Fruit fly (Drosophila melanogaster) whole organism, embryonic: ENCODE results near the gene hng2.
A peak's percentile ranks its signal among the peaks of the same experiment; 100 is the strongest.

Experiments used
- Atf3 ChIP-seq: fragments of 200-800 bp; sonication (Bioruptor generic); optimal IDR thresholded peaks from 3 replicates; lab custom pipeline; 2016; ENCODE audit warnings: missing biosample characterization, missing genetic modification characterization
- CG10979 ChIP-seq: fragments of 200-800 bp; sonication (Bioruptor generic); optimal IDR thresholded peaks from 2 replicates; lab custom pipeline; 2018; ENCODE audit warnings: missing biosample characterization, mild to moderate bottlenecking, missing genetic modification characterization, moderate library complexity
- CG11247 ChIP-seq: fragments of 200-800 bp; sonication (Bioruptor generic); IDR thresholded peaks from 2 replicates; pipeline ENCODE4 v1.3.6; 2022; ENCODE audit warnings: missing biosample characterization, missing genetic modification characterization
- CG11456 ChIP-seq: fragments of 200-800 bp; sonication (Bioruptor generic); IDR thresholded peaks from 3 replicates; pipeline ENCODE4 v1.3.6; 2022; ENCODE audit warnings: missing biosample characterization, missing genetic modification characterization
- CG12236 ChIP-seq: fragments of 200-800 bp; sonication (Bioruptor generic); optimal IDR thresholded peaks from 2 replicates; lab custom pipeline; 2016; ENCODE audit warnings: missing biosample characterization, missing genetic modification characterization
- CG1233 ChIP-seq: fragments of 200-800 bp; sonication (Bioruptor generic); optimal IDR thresholded peaks from 4 replicates; lab custom pipeline; 2018; ENCODE audit warnings: missing biosample characterization, mild to moderate bottlenecking, missing genetic modification characterization
- CG12769 ChIP-seq: fragments of 200-800 bp; sonication (Bioruptor generic); optimal IDR thresholded peaks from 2 replicates; lab custom pipeline; 2019; ENCODE audit warnings: missing biosample characterization, mild to moderate bottlenecking, missing genetic modification characterization, moderate library complexity
- CG13424 ChIP-seq: fragments of 200-800 bp; sonication (Bioruptor generic); optimal IDR thresholded peaks from 2 replicates; lab custom pipeline; 2019; ENCODE audit warnings: missing biosample characterization, mild to moderate bottlenecking, missing genetic modification characterization, moderate library complexity
- CG14050 ChIP-seq: fragments of 200-800 bp; sonication (Bioruptor generic); IDR thresholded peaks from 3 replicates; pipeline ENCODE4 v1.3.6; 2022; ENCODE audit warnings: missing biosample characterization, missing genetic modification characterization
- CG14710 ChIP-seq: fragments of 200-800 bp; sonication (Bioruptor generic); optimal IDR thresholded peaks from 3 replicates; lab custom pipeline; 2019; ENCODE audit warnings: missing biosample characterization, mild to moderate bottlenecking, missing genetic modification characterization, moderate library complexity
- CG15073 ChIP-seq: fragments of 200-800 bp; sonication (Bioruptor generic); optimal IDR thresholded peaks from 2 replicates; lab custom pipeline; 2016; ENCODE audit warnings: missing biosample characterization, missing genetic modification characterization
- CG1529 ChIP-seq: fragments of 200-800 bp; sonication (Bioruptor generic); optimal IDR thresholded peaks from 3 replicates; lab custom pipeline; 2018; ENCODE audit warnings: missing biosample characterization, missing genetic modification characterization
- CG15479 ChIP-seq: fragments of 200-800 bp; sonication (Bioruptor generic); optimal IDR thresholded peaks from 3 replicates; lab custom pipeline; 2019; ENCODE audit warnings: missing biosample characterization, mild to moderate bottlenecking, missing genetic modification characterization, moderate library complexity
- CG17829 ChIP-seq: fragments of 200-800 bp; optimal IDR thresholded peaks from 2 replicates; lab custom pipeline; 2019; ENCODE audit warnings: missing biosample characterization, mild to moderate bottlenecking, missing genetic modification characterization, moderate library complexity
- CG2889 ChIP-seq: fragments of 200-800 bp; sonication (Bioruptor generic); IDR thresholded peaks from 3 replicates; pipeline ENCODE4 v1.3.6; 2022; ENCODE audit warnings: missing biosample characterization, missing genetic modification characterization
- CG6175 ChIP-seq: fragments of 200-800 bp; sonication (Bioruptor generic); IDR thresholded peaks from 3 replicates; pipeline ENCODE4 v1.3.6; 2022; ENCODE audit warnings: missing biosample characterization, missing genetic modification characterization
- CG7556 ChIP-seq: fragments of 200-800 bp; sonication (Bioruptor generic); optimal IDR thresholded peaks from 2 replicates; lab custom pipeline; 2017; ENCODE audit warnings: missing biosample characterization, mild to moderate bottlenecking, missing genetic modification characterization
- CG7839 ChIP-seq: fragments of 200-800 bp; sonication (Bioruptor generic); optimal IDR thresholded peaks from 3 replicates; lab custom pipeline; 2018; ENCODE audit warnings: missing biosample characterization, mild to moderate bottlenecking, missing genetic modification characterization, moderate library complexity
- CG9876 ChIP-seq: fragments of 200-800 bp; sonication (Bioruptor generic); optimal IDR thresholded peaks from 2 replicates; lab custom pipeline; 2016; ENCODE audit warnings: missing biosample characterization, missing genetic modification characterization
- CTCF ChIP-seq: fragments of 200-800 bp; sonication (Bioruptor generic); optimal IDR thresholded peaks from 2 replicates; lab custom pipeline; 2017; ENCODE audit warnings: missing biosample characterization, mild to moderate bottlenecking, missing genetic modification characterization, moderate library complexity
- D19B ChIP-seq: fragments of 200-800 bp; sonication (Bioruptor generic); optimal IDR thresholded peaks from 2 replicates; lab custom pipeline; 2017; ENCODE audit warnings: missing biosample characterization, mild to moderate bottlenecking, missing genetic modification characterization
- Deaf1 ChIP-seq: fragments of 200-800 bp; optimal IDR thresholded peaks from 3 replicates; lab custom pipeline; 2019; ENCODE audit warnings: missing biosample characterization, mild to moderate bottlenecking, missing genetic modification characterization, moderate library complexity
- E2f1 ChIP-seq: fragments of 200-800 bp; sonication (Bioruptor generic); IDR thresholded peaks from 2 replicates; pipeline ENCODE4 v1.3.6; 2022; ENCODE audit warnings: missing biosample characterization, missing genetic modification characterization
- Hmr ChIP-seq: fragments of 200-800 bp; sonication (Bioruptor generic); optimal IDR thresholded peaks from 3 replicates; lab custom pipeline; 2017; ENCODE audit warnings: mild to moderate bottlenecking, missing biosample characterization, missing genetic modification reagents, missing genetic modification characterization
- Hsf ChIP-seq: fragments of 200-800 bp; sonication (Bioruptor generic); optimal IDR thresholded peaks from 3 replicates; lab custom pipeline; 2016; ENCODE audit warnings: missing biosample characterization, missing genetic modification characterization
- Lpt ChIP-seq: fragments of >200 bp; optimal IDR thresholded peaks from 2 replicates; lab custom pipeline; 2018; ENCODE audit warnings: missing biosample characterization, missing genetic modification characterization
- Oaz ChIP-seq: fragments of 200-800 bp; sonication (Bioruptor generic); IDR thresholded peaks from 2 replicates; pipeline ENCODE4 v1.3.6; 2022; ENCODE audit warnings: missing biosample characterization, missing genetic modification characterization
- Side ChIP-seq: fragments of 200-800 bp; sonication (Bioruptor generic); optimal IDR thresholded peaks from 2 replicates; lab custom pipeline; 2016; ENCODE audit warnings: missing biosample characterization, missing genetic modification characterization
- Sry-β ChIP-seq: fragments of 200-800 bp; sonication (Bioruptor generic); optimal IDR thresholded peaks from 2 replicates; lab custom pipeline; 2018; ENCODE audit warnings: missing biosample characterization, mild to moderate bottlenecking, missing genetic modification characterization, moderate library complexity
- Stat92E ChIP-seq, 3 experiments: fragments of >200 bp in 2 of 3; fragments of 200-800 bp in 1 of 3; sonication (Bioruptor generic) in 1 of 3; optimal IDR thresholded peaks; 2 replicates each; lab custom pipeline; 2017 to 2019; ENCODE audit warnings: missing biosample characterization in 3 of 3, missing genetic modification characterization in 3 of 3, mild to moderate bottlenecking in 1 of 3, moderate library complexity in 1 of 3
- Tbp ChIP-seq: fragments of >200 bp; optimal IDR thresholded peaks from 2 replicates; lab custom pipeline; 2018; ENCODE audit warnings: missing biosample characterization, missing genetic modification characterization
- Xrp1 ChIP-seq: fragments of 200-800 bp; sonication (Bioruptor generic); IDR thresholded peaks from 2 replicates; pipeline ENCODE4 v1.3.6; 2022; ENCODE audit warnings: missing biosample characterization, missing genetic modification characterization
- YL-1 ChIP-seq: fragments of 200-800 bp; sonication (Bioruptor generic); optimal IDR thresholded peaks from 3 replicates; lab custom pipeline; 2017; ENCODE audit warnings: missing biosample characterization, mild to moderate bottlenecking, missing genetic modification characterization
- ab ChIP-seq: fragments of 200-800 bp; sonication (Bioruptor generic); optimal IDR thresholded peaks from 2 replicates; lab custom pipeline; 2016; ENCODE audit warnings: missing biosample characterization, missing genetic modification characterization
- ac ChIP-seq: fragments of 200-800 bp; sonication (Bioruptor generic); optimal IDR thresholded peaks from 3 replicates; lab custom pipeline; 2017; ENCODE audit warnings: missing biosample characterization, mild to moderate bottlenecking, missing genetic modification characterization
- amos ChIP-seq: fragments of 200-800 bp; sonication (Bioruptor generic); IDR thresholded peaks from 2 replicates; pipeline ENCODE4 v1.3.6; 2022; ENCODE audit warnings: missing biosample characterization, missing genetic modification characterization; ENCODE audit not compliant: partially characterized antibody
- az2 ChIP-seq: fragments of 200-800 bp; sonication (Bioruptor generic); optimal IDR thresholded peaks from 3 replicates; lab custom pipeline; 2016; ENCODE audit warnings: missing biosample characterization, missing genetic modification characterization
- bab2 ChIP-seq: fragments of 200-800 bp; sonication (Bioruptor generic); optimal IDR thresholded peaks from 2 replicates; lab custom pipeline; 2016; ENCODE audit warnings: missing biosample characterization, missing genetic modification characterization
- bsh ChIP-seq, 2 experiments: fragments of 200-800 bp; sonication (Bioruptor generic); optimal IDR thresholded peaks; 2 replicates each; lab custom pipeline; 2017 to 2018; ENCODE audit warnings: mild to moderate bottlenecking in 2 of 2, missing biosample characterization in 2 of 2, missing genetic modification characterization in 2 of 2, moderate library complexity in 1 of 2
- cwo ChIP-seq: fragments of 200-800 bp; sonication (Bioruptor generic); optimal IDR thresholded peaks from 3 replicates; lab custom pipeline; 2017; ENCODE audit warnings: missing biosample characterization, missing genetic modification characterization, mild to moderate bottlenecking, moderate library complexity, missing genetic modification reagents
- dati ChIP-seq: fragments of 200-800 bp; sonication (Bioruptor generic); IDR thresholded peaks from 2 replicates; pipeline ENCODE4 v1.3.6; 2022; ENCODE audit warnings: missing biosample characterization, missing genetic modification characterization
- her ChIP-seq: fragments of 200-800 bp; sonication (Bioruptor generic); optimal IDR thresholded peaks from 2 replicates; lab custom pipeline; 2016; ENCODE audit warnings: missing biosample characterization, missing genetic modification characterization
- mam ChIP-seq: fragments of 200-800 bp; sonication (Bioruptor generic); optimal IDR thresholded peaks from 3 replicates; lab custom pipeline; 2016; ENCODE audit warnings: missing biosample characterization, missing genetic modification characterization
- nerfin-1 ChIP-seq: fragments of 200-800 bp; sonication (Bioruptor generic); optimal IDR thresholded peaks from 3 replicates; lab custom pipeline; 2019; ENCODE audit warnings: missing biosample characterization, mild to moderate bottlenecking, missing genetic modification characterization, moderate library complexity
- phol ChIP-seq: fragments of 200-800 bp; sonication (Bioruptor generic); optimal IDR thresholded peaks from 3 replicates; lab custom pipeline; 2018; ENCODE audit warnings: missing biosample characterization, mild to moderate bottlenecking, missing genetic modification characterization, moderate library complexity
- ssp ChIP-seq: fragments of 200-800 bp; sonication (Bioruptor generic); IDR thresholded peaks from 2 replicates; pipeline ENCODE4 v1.3.6; 2022; ENCODE audit warnings: missing biosample characterization, missing genetic modification characterization
- stc ChIP-seq: fragments of 200-800 bp; sonication (Bioruptor generic); IDR thresholded peaks from 2 replicates; pipeline ENCODE4 v1.3.6; 2022; ENCODE audit warnings: missing biosample characterization, missing genetic modification characterization
- tin ChIP-seq: fragments of 200-800 bp; sonication (Bioruptor generic); optimal IDR thresholded peaks from 3 replicates; lab custom pipeline; 2016; ENCODE audit warnings: missing biosample characterization, missing genetic modification characterization
- unc-4 ChIP-seq: fragments of 200-800 bp; sonication (Bioruptor generic); IDR thresholded peaks from 2 replicates; pipeline ENCODE4 v1.3.6; 2022; ENCODE audit warnings: missing biosample characterization, missing genetic modification characterization; ENCODE audit not compliant: partially characterized antibody
- usp ChIP-seq: fragments of >200 bp; optimal IDR thresholded peaks from 2 replicates; lab custom pipeline; 2017; ENCODE audit warnings: missing biosample characterization, missing genetic modification characterization
- z ChIP-seq: fragments of 200-800 bp; sonication (Bioruptor generic); IDR thresholded peaks from 3 replicates; pipeline ENCODE4 v1.3.6; 2022; ENCODE audit warnings: missing biosample characterization, missing genetic modification characterization

hng2 gene

DNA sequence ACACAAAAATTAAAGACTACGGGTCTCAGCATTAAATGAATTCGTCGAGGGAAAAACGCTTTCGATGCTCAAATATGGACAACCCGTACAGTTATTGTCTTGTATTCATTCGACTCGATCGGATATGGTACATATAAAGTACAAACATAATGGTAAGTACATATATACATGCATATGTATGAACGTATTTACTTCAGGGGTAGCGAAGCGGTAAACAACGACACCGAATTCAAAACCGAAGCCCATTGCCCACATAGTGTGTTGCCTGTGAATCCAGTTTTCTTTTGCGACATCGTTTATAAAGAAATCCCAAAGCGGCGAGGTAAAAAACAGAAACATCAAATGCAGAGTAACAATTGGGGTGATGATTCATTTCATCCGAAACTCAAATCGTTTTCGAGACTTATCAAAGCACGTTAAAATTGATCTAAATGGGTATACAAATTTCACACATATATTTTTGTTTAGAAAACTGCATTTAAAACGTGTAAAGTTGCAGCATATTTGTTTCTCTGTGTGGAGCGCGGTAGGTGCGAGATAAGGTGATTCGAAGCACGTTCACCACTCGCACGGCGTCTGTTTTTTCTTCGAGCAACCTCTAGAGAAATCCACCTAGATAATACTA lies 6.3 kb downstream of the hng2 start (continued):
- no peak for TF ChIP-seq CG11456 (GFP tag; lab: Robert Waterston, UW)
- TF ChIP-seq nerfin-1 (tag; lab: Kevin White, UChicago): no peak
- TF ChIP-seq Atf3: no peak
- TF ChIP-seq phol: peak; percentile 32
- 0 out of 3 replicates have a peak, but pooled peaks have one; percentile 58 for TF ChIP-seq CG2889 (GFP tag; lab: Robert Waterston, UW)
- no peak for TF ChIP-seq D19B (GFP tag; lab: Kevin White, UChicago)
- peak; percentile 19 for TF ChIP-seq az2 (GFP tag; lab: Kevin White, UChicago)
- peak; percentile 53 for TF ChIP-seq CG7839 (tag; lab: Kevin White, UChicago)
- 0 out of 2 replicates have a peak, but pooled peaks have one; percentile 47 for TF ChIP-seq Oaz (GFP tag; lab: Robert Waterston, UW)
- TF ChIP-seq unc-4 (GFP tag; lab: Robert Waterston, UW): no peak
- TF ChIP-seq Sry-β (GFP tag; lab: Kevin White, UChicago): no peak
- TF ChIP-seq Deaf1: peak; percentile 40
- TF ChIP-seq CG17829 (tag; lab: Kevin White, UChicago): peak; percentile 11
- no peak for TF ChIP-seq ab
- peak; percentile 71 for TF ChIP-seq cwo (GFP tag; lab: Kevin White, UChicago)
- TF ChIP-seq z (GFP tag; lab: Robert Waterston, UW): no peak
- peak; percentile 18; the same call in 1 of the 3 replicates for TF ChIP-seq CG14050 (GFP tag; lab: Robert Waterston, UW)
- no peak for TF ChIP-seq CG15479 (GFP tag; lab: Kevin White, UChicago)
- no peak for TF ChIP-seq CTCF (GFP tag; lab: Kevin White, UChicago)
- peak; percentile 28 for TF ChIP-seq mam (GFP tag; lab: Kevin White, UChicago)
- TF ChIP-seq E2f1 (GFP tag; lab: Robert Waterston, UW): peak; percentile 49; the same call in 1 of the 2 replicates
- peak; percentile 53; the same call in 1 of the 2 replicates for TF ChIP-seq CG11247
- peak; percentile 16 for TF ChIP-seq CG13424 (tag; lab: Kevin White, UChicago)
- TF ChIP-seq CG14710 (tag; lab: Kevin White, UChicago): peak; percentile 32
- TF ChIP-seq usp (GFP tag; lab: Kevin White, UChicago): no peak
- no peak for TF ChIP-seq dati (GFP tag; lab: Robert Waterston, UW)
- peak; percentile 54 for TF ChIP-seq Hsf (GFP tag; lab: Kevin White, UChicago)
- TF ChIP-seq stc (GFP tag; lab: Robert Waterston, UW): peak; percentile 65
- TF ChIP-seq bsh (GFP tag; optimal IDR thresholded peaks at IDR 0.05; lab: Kevin White, UChicago): peak; percentile 40 to 64
- TF ChIP-seq CG15073 (GFP tag; lab: Kevin White, UChicago): no peak
- TF ChIP-seq Xrp1 (GFP tag; lab: Robert Waterston, UW): peak; percentile 77
- no peak for TF ChIP-seq Side (GFP tag; lab: Kevin White, UChicago)
- TF ChIP-seq CG1233: no peak
- TF ChIP-seq bab2 (GFP tag; lab: Kevin White, UChicago): peak; percentile 56
- TF ChIP-seq ac (GFP tag; lab: Kevin White, UChicago): no peak
- TF ChIP-seq Tbp (GFP tag; lab: Kevin White, UChicago): no peak
- no peak for TF ChIP-seq CG6175
- no peak for TF ChIP-seq CG9876 (GFP tag; lab: Kevin White, UChicago)
- no peak for TF ChIP-seq ssp (GFP tag; lab: Robert Waterston, UW)
- no peak for TF ChIP-seq her
- TF ChIP-seq CG7556 (GFP tag; lab: Kevin White, UChicago): no peak
- peak; percentile 63 for TF ChIP-seq CG10979 (tag; lab: Kevin White, UChicago)
- TF ChIP-seq Hmr: no peak
- TF ChIP-seq CG12236 (GFP tag; lab: Kevin White, UChicago): no peak
- no peak for TF ChIP-seq YL-1 (GFP tag; lab: Kevin White, UChicago)
- TF ChIP-seq tin (GFP tag; lab: Kevin White, UChicago): peak; percentile 19
- TF ChIP-seq amos (GFP tag; lab: Robert Waterston, UW): no peak; the same call in 1 of the 2 replicates
- peak; percentile 22 for TF ChIP-seq CG1529
- peak in 1 of 3 experiments; percentile 34 for TF ChIP-seq Stat92E (GFP tag; optimal IDR thresholded peaks at IDR 0.05; lab: Kevin White, UChicago)
- no peak for TF ChIP-seq Lpt (GFP tag; lab: Kevin White, UChicago)
- peak; percentile 46 for TF ChIP-seq CG12769
